Fruit fly (Drosophila melanogaster): ENCODE data around the gene CG15260.
A peak's percentile ranks its signal among the peaks of the same experiment; 100 is the strongest.

Gene CG15260

DNA sequence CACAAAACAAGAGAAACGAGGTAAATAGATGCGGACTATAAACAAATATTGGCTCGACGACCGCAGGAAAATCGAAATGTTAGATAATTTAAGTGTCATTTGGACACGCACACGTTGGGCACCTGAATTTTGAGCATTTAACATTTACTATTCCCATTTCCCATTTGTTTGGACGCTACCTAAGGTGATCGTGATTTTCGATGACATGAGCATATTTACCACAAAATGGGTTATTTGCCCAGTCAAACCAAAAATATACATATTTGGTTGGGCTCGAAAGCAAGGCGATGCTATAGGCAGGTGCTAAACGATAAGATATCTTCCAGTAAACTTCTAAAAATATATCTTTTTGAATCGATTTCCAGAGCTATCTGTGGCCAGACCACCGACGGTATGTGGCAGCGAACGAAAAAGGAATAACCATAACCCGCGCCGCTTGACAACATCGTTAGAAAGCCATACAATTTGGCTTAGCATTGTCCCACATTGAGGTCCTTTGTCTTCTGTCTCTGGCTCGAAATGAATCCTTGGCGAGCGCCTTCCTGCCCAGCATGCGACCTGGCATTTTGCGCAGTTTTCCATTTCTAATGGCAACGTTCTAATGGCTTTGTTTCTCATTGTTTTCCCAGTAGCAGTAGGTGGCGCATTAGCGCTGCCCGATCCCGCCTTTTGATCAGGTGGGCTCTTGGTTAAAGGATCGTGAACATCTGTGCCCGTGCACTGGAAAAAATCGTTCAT is 32.2 kb upstream of the CG15260 start (continued):
- TF ChIP-seq CG8089 (GFP tag; optimal IDR thresholded peaks at IDR 0.05) (no peak), Dfd (GFP tag; optimal IDR thresholded peaks at IDR 0.05) (no peak), CG10209 (GFP tag; optimal IDR thresholded peaks at IDR 0.05) (peak; percentile 27), ap (GFP tag; IDR thresholded peaks at IDR 0.05) (no peak), Rx (GFP tag; IDR thresholded peaks at IDR 0.05) (no peak), Dip2 (GFP tag; IDR thresholded peaks at IDR 0.05) (no peak), ci (GFP tag; IDR thresholded peaks at IDR 0.05) (no peak), HmgZ (tag; optimal IDR thresholded peaks at IDR 0.05) (no peak), CG12744 (GFP tag; optimal IDR thresholded peaks at IDR 0.05) (no peak), CG2202 (tag; optimal IDR thresholded peaks at IDR 0.05) (peak; percentile 57), CG10147 (GFP tag; optimal IDR thresholded peaks at IDR 0.05) (no peak), Awh (GFP tag; IDR thresholded peaks at IDR 0.05) (no peak), CG1529 (GFP tag; optimal IDR thresholded peaks at IDR 0.05) (no peak), Doc2 (GFP tag; IDR thresholded peaks at IDR 0.05) (no peak), Dbx (GFP tag; IDR thresholded peaks at IDR 0.05) (no peak), dpn (GFP tag; optimal IDR thresholded peaks at IDR 0.05) (no peak), gsb (GFP tag; IDR thresholded peaks at IDR 0.05) (no peak), dmrt11E (tag; optimal IDR thresholded peaks at IDR 0.05) (peak; percentile 52), inv (GFP tag; IDR thresholded peaks at IDR 0.05; ENCODE audit: partially characterized antibody) (no peak), schlank (tag; optimal IDR thresholded peaks at IDR 0.05) (no peak), Abd-B (GFP tag; optimal IDR thresholded peaks at IDR 0.05) (no peak), CG4328 (GFP tag; optimal IDR thresholded peaks at IDR 0.05) (no peak), CoRest (tag; optimal IDR thresholded peaks at IDR 0.05) (no peak), Lhr (GFP tag; optimal IDR thresholded peaks at IDR 0.05) (no peak), exex (tag; optimal IDR thresholded peaks at IDR 0.05) (no peak), rib (GFP tag; IDR thresholded peaks at IDR 0.05) (no peak), CG18599 (GFP tag; optimal IDR thresholded peaks at IDR 0.05) (no peak), tll (GFP tag; optimal IDR thresholded peaks at IDR 0.05) (peak in 1 of 2 experiments; percentile 93), zfh1 (GFP tag; IDR thresholded peaks at IDR 0.05) (no peak), CG17385 (GFP tag; optimal IDR thresholded peaks at IDR 0.05) (no peak), Drgx (GFP tag; IDR thresholded peaks at IDR 0.05) (no peak), CG2678 (tag; optimal IDR thresholded peaks at IDR 0.05) (no peak), pfk (GFP tag; optimal IDR thresholded peaks at IDR 0.05) (no peak), CG11504 (tag; optimal IDR thresholded peaks at IDR 0.05) (no peak), NFAT (GFP tag; IDR thresholded peaks at IDR 0.05) (no peak), en (GFP tag; optimal IDR thresholded peaks at IDR 0.05) (no peak), crc (GFP tag; optimal IDR thresholded peaks at IDR 0.05) (no peak), CG14667 (GFP tag; IDR thresholded peaks at IDR 0.05) (no peak), unc-4 (GFP tag; IDR thresholded peaks at IDR 0.05; ENCODE audit: partially characterized antibody) (no peak), gsb-n (tag; optimal IDR thresholded peaks at IDR 0.05) (peak; percentile 36), CG31388 (GFP tag; optimal IDR thresholded peaks at IDR 0.05) (no peak), CG31441 (GFP tag; IDR thresholded peaks at IDR 0.05) (no peak), lola (GFP tag; optimal IDR thresholded peaks at IDR 0.05) (peak in 1 of 3 experiments; percentile 44), Tbp (GFP tag; optimal IDR thresholded peaks at IDR 0.05) (no peak), pita (GFP tag; optimal IDR thresholded peaks at IDR 0.05) (no peak), cad (GFP tag; optimal IDR thresholded peaks at IDR 0.05) (peak; percentile 31), CG6683 (GFP tag; optimal IDR thresholded peaks at IDR 0.05) (no peak), CG6765 (GFP tag; optimal IDR thresholded peaks at IDR 0.05) (no peak), zen (tag; optimal IDR thresholded peaks at IDR 0.05) (peak; percentile 100), CG18764 (GFP tag; optimal IDR thresholded peaks at IDR 0.05) (no peak)

Measured in whole organism, embryonic.